Fruit fly (Drosophila melanogaster) whole organism, wandering third instar larva: ENCODE data around the gene CkIIalpha-i3.

ENCODE experiments used
- Abd-B ChIP-seq: fragments of >200 bp; optimal IDR thresholded peaks from 2 replicates; lab custom pipeline; 2017; ENCODE audit warnings: missing biosample characterization, missing genetic modification characterization
- CG32264 ChIP-seq: fragments of 200-800 bp; sonication (Bioruptor generic); optimal IDR thresholded peaks from 2 replicates; lab custom pipeline; 2016; ENCODE audit warnings: missing biosample characterization, missing genetic modification characterization
- CG9705 ChIP-seq: fragments of 200-800 bp; sonication (Bioruptor generic); optimal IDR thresholded peaks from 2 replicates; lab custom pipeline; 2018; ENCODE audit warnings: missing biosample characterization, mild to moderate bottlenecking, missing genetic modification characterization
- CrebA ChIP-seq: fragments of 200-800 bp; sonication (Bioruptor generic); optimal IDR thresholded peaks from 2 replicates; lab custom pipeline; 2016; ENCODE audit warnings: missing biosample characterization, mild to moderate bottlenecking, missing genetic modification characterization, borderline replicate concordance
- Dfd ChIP-seq: fragments of >200 bp; optimal IDR thresholded peaks from 2 replicates; lab custom pipeline; 2017; ENCODE audit warnings: missing biosample characterization, missing genetic modification characterization
- Dif ChIP-seq: fragments of 200-275, 200-300 bp; sonication (Bioruptor generic); optimal IDR thresholded peaks from 2 replicates; lab custom pipeline; 2018; ENCODE audit warnings: missing biosample characterization, missing genetic modification characterization; ENCODE audit not compliant: partially characterized antibody
- GATAd ChIP-seq: sonication (Bioruptor generic); optimal IDR thresholded peaks from 2 replicates; lab custom pipeline; 2016; ENCODE audit warnings: missing biosample characterization, missing genetic modification characterization
- HLH106 ChIP-seq: fragments of 200-800 bp; optimal IDR thresholded peaks from 3 replicates; lab custom pipeline; 2019; ENCODE audit warnings: missing biosample characterization, mild to moderate bottlenecking, missing genetic modification characterization, moderate library complexity
- Hnf4 ChIP-seq: fragments of 200-800 bp; sonication (Bioruptor generic); optimal IDR thresholded peaks from 2 replicates; lab custom pipeline; 2016; ENCODE audit warnings: missing biosample characterization, mild to moderate bottlenecking, missing genetic modification characterization
- Hr78 ChIP-seq: fragments of >200 bp; optimal IDR thresholded peaks from 2 replicates; lab custom pipeline; 2017; ENCODE audit warnings: missing biosample characterization, missing genetic modification characterization
- Hr83 ChIP-seq: fragments of 200-300 bp; sonication (Bioruptor generic); optimal IDR thresholded peaks from 2 replicates; lab custom pipeline; 2016; ENCODE audit warnings: missing biosample characterization, mild to moderate bottlenecking, missing genetic modification characterization, moderate library complexity; ENCODE audit not compliant: poor library complexity, severe bottlenecking
- Jra ChIP-seq: sonication (Bioruptor generic); optimal IDR thresholded peaks from 2 replicates; lab custom pipeline; 2016; ENCODE audit warnings: missing biosample characterization, missing genetic modification characterization
- Mio ChIP-seq: sonication (Bioruptor generic); optimal IDR thresholded peaks from 2 replicates; lab custom pipeline; 2016; ENCODE audit warnings: missing biosample characterization, missing genetic modification characterization
- Myc ChIP-seq: fragments of >200 bp; optimal IDR thresholded peaks from 2 replicates; lab custom pipeline; 2017
- N ChIP-seq: fragments of >200 bp; optimal IDR thresholded peaks from 2 replicates; lab custom pipeline; 2018; ENCODE audit warnings: missing biosample characterization, missing external identifiers, missing genetic modification characterization
- OdsH ChIP-seq: fragments of 200-800 bp; sonication (Bioruptor generic); optimal IDR thresholded peaks from 2 replicates; lab custom pipeline; 2016; ENCODE audit warnings: missing biosample characterization, mild to moderate bottlenecking, missing genetic modification characterization
- Rel ChIP-seq, 2 experiments: fragments of 200-800 bp; sonication (Bioruptor generic) in 1 of 2; optimal IDR thresholded peaks; 2 replicates in 1 of 2; 3 replicates in 1 of 2; lab custom pipeline; 2016 to 2019; ENCODE audit warnings: mild to moderate bottlenecking in 2 of 2, missing biosample characterization in 2 of 2, missing genetic modification characterization in 2 of 2, moderate library complexity in 1 of 2
- Sp1 ChIP-seq: fragments of 200-800 bp; sonication (Bioruptor generic); optimal IDR thresholded peaks from 3 replicates; lab custom pipeline; 2019; ENCODE audit warnings: missing biosample characterization, mild to moderate bottlenecking, missing genetic modification characterization, moderate library complexity
- Vsx2 ChIP-seq: fragments of 200-300, 225-300 bp; sonication (Bioruptor generic); optimal IDR thresholded peaks from 2 replicates; lab custom pipeline; 2018; ENCODE audit warnings: missing biosample characterization, missing genetic modification characterization; ENCODE audit not compliant: partially characterized antibody
- br ChIP-seq: fragments of 200-800 bp; sonication (Bioruptor generic); optimal IDR thresholded peaks from 2 replicates; lab custom pipeline; 2016; ENCODE audit warnings: missing biosample characterization, missing genetic modification characterization
- brk ChIP-seq: fragments of 200-800 bp; sonication (Bioruptor generic); optimal IDR thresholded peaks from 2 replicates; lab custom pipeline; 2016; ENCODE audit warnings: missing biosample characterization, mild to moderate bottlenecking, missing genetic modification characterization
- dl ChIP-seq, 2 experiments: fragments of 175-275, 200-275 bp in 1 of 2; fragments of 200-275 bp in 1 of 2; sonication (Bioruptor generic); optimal IDR thresholded peaks; lab custom pipeline; 2018; ENCODE audit warnings: mild to moderate bottlenecking in 2 of 2, missing biosample characterization in 2 of 2, missing genetic modification characterization in 2 of 2, moderate library complexity in 2 of 2; ENCODE audit not compliant: partially characterized antibody in 2 of 2, insufficient read depth in 1 of 2
- dmrt93B ChIP-seq: fragments of 200-800 bp; sonication (Bioruptor generic); optimal IDR thresholded peaks from 2 replicates; lab custom pipeline; 2018; ENCODE audit warnings: missing biosample characterization, mild to moderate bottlenecking, missing genetic modification characterization
- dsf ChIP-seq: sonication (Bioruptor generic); optimal IDR thresholded peaks from 2 replicates; lab custom pipeline; 2016; ENCODE audit warnings: missing biosample characterization, missing genetic modification characterization, borderline replicate concordance
- ey ChIP-seq: fragments of 200-800 bp; sonication (Bioruptor generic); optimal IDR thresholded peaks from 2 replicates; lab custom pipeline; 2016; ENCODE audit warnings: missing biosample characterization, missing genetic modification characterization
- foxo ChIP-seq, 2 experiments: fragments of 200-800 bp; sonication (Bioruptor generic); optimal IDR thresholded peaks; 2 replicates in 1 of 2; 3 replicates in 1 of 2; lab custom pipeline; 2016 to 2017; ENCODE audit warnings: missing biosample characterization in 2 of 2, missing genetic modification characterization in 2 of 2
- fru ChIP-seq: fragments of 200-800 bp; sonication (Bioruptor generic); optimal IDR thresholded peaks from 3 replicates; lab custom pipeline; 2016; ENCODE audit warnings: missing biosample characterization, mild to moderate bottlenecking, missing genetic modification characterization
- h ChIP-seq: fragments of 200-800 bp; sonication (Bioruptor generic); optimal IDR thresholded peaks from 3 replicates; lab custom pipeline; 2016; ENCODE audit warnings: missing biosample characterization, mild to moderate bottlenecking, missing genetic modification characterization
- jim ChIP-seq: fragments of 175-275, 200-325 bp; sonication (Bioruptor generic); optimal IDR thresholded peaks from 2 replicates; lab custom pipeline; 2016; ENCODE audit warnings: missing biosample characterization, mild to moderate bottlenecking, missing genetic modification characterization
- lola ChIP-seq: fragments of >200 bp; optimal IDR thresholded peaks from 2 replicates; lab custom pipeline; 2017; ENCODE audit warnings: missing biosample characterization, missing genetic modification characterization
- pan ChIP-seq: fragments of >200 bp; optimal IDR thresholded peaks from 2 replicates; lab custom pipeline; 2017
- psq ChIP-seq: fragments of 200-800 bp; sonication (Bioruptor generic); optimal IDR thresholded peaks from 3 replicates; lab custom pipeline; 2017; ENCODE audit warnings: missing biosample characterization, mild to moderate bottlenecking, missing genetic modification characterization, moderate library complexity
- rgr ChIP-seq: fragments of 200-800 bp; sonication (Bioruptor generic); optimal IDR thresholded peaks from 3 replicates; lab custom pipeline; 2016; ENCODE audit warnings: missing biosample characterization, mild to moderate bottlenecking, missing genetic modification characterization
- sage ChIP-seq: fragments of 200-800 bp; sonication (Bioruptor generic); optimal IDR thresholded peaks from 2 replicates; lab custom pipeline; 2016; ENCODE audit warnings: missing biosample characterization, mild to moderate bottlenecking, missing genetic modification characterization
- sv ChIP-seq: fragments of 200-800 bp; sonication (Bioruptor generic); optimal IDR thresholded peaks from 3 replicates; lab custom pipeline; 2016; ENCODE audit warnings: missing biosample characterization, missing genetic modification characterization
- tai ChIP-seq: sonication (Bioruptor generic); optimal IDR thresholded peaks from 2 replicates; lab custom pipeline; 2016; ENCODE audit warnings: missing biosample characterization, missing genetic modification characterization
- usp ChIP-seq: fragments of >200 bp; optimal IDR thresholded peaks from 2 replicates; lab custom pipeline; 2017; ENCODE audit warnings: missing biosample characterization, missing genetic modification characterization
- woc ChIP-seq: sonication (Bioruptor generic); optimal IDR thresholded peaks from 2 replicates; lab custom pipeline; 2016; ENCODE audit warnings: missing biosample characterization, mild to moderate bottlenecking, missing genetic modification characterization

CkIIalpha-i3 gene

dm6 chr3L:750614-751293, 40.3 kb upstream of the CkIIalpha-i3 start:
- no peak for TF ChIP-seq Abd-B (GFP tag; lab: Kevin White, UChicago)
- no peak for TF ChIP-seq tai (GFP tag; lab: Kevin White, UChicago)
- no peak for TF ChIP-seq foxo (GFP tag; optimal IDR thresholded peaks at IDR 0.05; lab: Kevin White, UChicago)
- TF ChIP-seq pan: no peak
- no peak for TF ChIP-seq brk (GFP tag; lab: Kevin White, UChicago)
- no peak for TF ChIP-seq h (GFP tag; lab: Kevin White, UChicago)
- TF ChIP-seq lola (GFP tag; lab: Kevin White, UChicago): no peak
- no peak for TF ChIP-seq dmrt93B (GFP tag; lab: Kevin White, UChicago)
- no peak for TF ChIP-seq usp
- TF ChIP-seq HLH106 (tag; lab: Kevin White, UChicago): no peak
- TF ChIP-seq Dfd (GFP tag; lab: Kevin White, UChicago): no peak
- no peak for TF ChIP-seq Hr78 (GFP tag; lab: Kevin White, UChicago)
- TF ChIP-seq Hnf4 (GFP tag; lab: Kevin White, UChicago): no peak
- no peak for TF ChIP-seq rgr (GFP tag; lab: Kevin White, UChicago)
- no peak for TF ChIP-seq N
- no peak for TF ChIP-seq CrebA (GFP tag; lab: Kevin White, UChicago)
- TF ChIP-seq sv (GFP tag; lab: Kevin White, UChicago): no peak
- TF ChIP-seq Vsx2 (GFP tag; lab: Kevin White, UChicago): no peak
- TF ChIP-seq ey (GFP tag; lab: Kevin White, UChicago): no peak
- no peak for TF ChIP-seq CG9705
- TF ChIP-seq, all 38 proteins: peak for 0

dm6 chr3L:749199-749538, 38.8 kb upstream of the CkIIalpha-i3 start, which contains the start of gene emc:
Gene emc (plus strand): TSS chr3L:749400.
- TF ChIP-seq Rel (GFP tag; optimal IDR thresholded peaks at IDR 0.05; lab: Kevin White, UChicago) (no peak), Rel (tag; optimal IDR thresholded peaks at IDR 0.05; lab: Kevin White, UChicago) (peak; percentile 66), Mio (GFP tag; lab: Kevin White, UChicago) (peak; percentile 43), lola (GFP tag; lab: Kevin White, UChicago) (no peak), dl (GFP tag; optimal IDR thresholded peaks at IDR 0.05; lab: Kevin White, UChicago; ENCODE audit: insufficient read depth in 1 of 2, partially characterized antibody in 2 of 2) (peak; percentile 19 to 80), Myc (lab: Kevin White, UChicago) (no peak), sage (no peak), dmrt93B (GFP tag; lab: Kevin White, UChicago) (no peak), Hr78 (GFP tag; lab: Kevin White, UChicago) (no peak), Hnf4 (GFP tag; lab: Kevin White, UChicago) (peak; percentile 74), CrebA (GFP tag; lab: Kevin White, UChicago) (peak; percentile 79), h (GFP tag; lab: Kevin White, UChicago) (peak; percentile 77), Jra (GFP tag; lab: Kevin White, UChicago) (no peak), Dfd (GFP tag; lab: Kevin White, UChicago) (no peak), Dif (GFP tag; lab: Kevin White, UChicago) (peak; percentile 87), OdsH (GFP tag; lab: Kevin White, UChicago) (peak; percentile 37), Vsx2 (GFP tag; lab: Kevin White, UChicago) (peak; percentile 93), psq (GFP tag; lab: Kevin White, UChicago) (peak; percentile 21), foxo (GFP tag; optimal IDR thresholded peaks at IDR 0.05; lab: Kevin White, UChicago) (peak in 1 of 2 experiments; percentile 60), fru (GFP tag; lab: Kevin White, UChicago) (peak; percentile 36), HLH106 (tag; lab: Kevin White, UChicago) (peak; percentile 34), CG9705 (no peak), Hr83 (peak; percentile 89), sv (GFP tag; lab: Kevin White, UChicago) (no peak), CG32264 (peak; percentile 13), tai (GFP tag; lab: Kevin White, UChicago) (no peak), rgr (GFP tag; lab: Kevin White, UChicago) (peak; percentile 72), ey (GFP tag; lab: Kevin White, UChicago) (no peak), jim (GFP tag; lab: Kevin White, UChicago) (peak; percentile 63), br (GFP tag; lab: Kevin White, UChicago) (peak; percentile 77), woc (no peak), Abd-B (GFP tag; lab: Kevin White, UChicago) (no peak), pan (no peak), dsf (GFP tag; lab: Kevin White, UChicago) (no peak), N (no peak), usp (no peak), brk (GFP tag; lab: Kevin White, UChicago) (peak; percentile 68), GATAd (GFP tag; lab: Kevin White, UChicago) (no peak), Sp1 (GFP tag; lab: Kevin White, UChicago) (peak; percentile 78)
